Worm (Caenorhabditis elegans) whole organism, early embryonic: ENCODE measurements around the gene R12H7.4.

Experiments
- B0310.2 ChIP-seq: sonication (generic microtip); optimal IDR thresholded peaks from 2 replicates; lab custom pipeline; 2016; ENCODE audit warnings: mild to moderate bottlenecking, missing genetic modification characterization, missing compliant biosample characterization
- F13C5.2 ChIP-seq: sonication (generic microtip); optimal IDR thresholded peaks from 2 replicates; lab custom pipeline; 2017; ENCODE audit warnings: mild to moderate bottlenecking, missing genetic modification characterization, inconsistent platforms, missing compliant biosample characterization
- aly-1 ChIP-seq: sonication (generic microtip); optimal IDR thresholded peaks from 2 replicates; lab custom pipeline; 2016; ENCODE audit warnings: missing genetic modification characterization, missing compliant biosample characterization
- ama-1 ChIP-seq: fragments of 150-350 bp; optimal IDR thresholded peaks from 2 replicates; lab custom pipeline; 2014
- ceh-13 ChIP-seq: fragments of 200-800 bp; sonication (Bioruptor generic); optimal IDR thresholded peaks from 2 replicates; lab custom pipeline; 2018; ENCODE audit warnings: mild to moderate bottlenecking, missing genetic modification characterization, missing compliant biosample characterization
- ceh-36 ChIP-seq: sonication (generic microtip); optimal IDR thresholded peaks from 2 replicates; lab custom pipeline; 2016; ENCODE audit warnings: missing genetic modification characterization, inconsistent platforms, missing compliant biosample characterization
- ets-7 ChIP-seq: sonication (generic microtip); optimal IDR thresholded peaks from 2 replicates; lab custom pipeline; 2016; ENCODE audit warnings: missing genotype, missing genetic modification characterization, missing compliant biosample characterization
- flt-1 ChIP-seq: fragments of 200-800 bp; sonication (Bioruptor generic); IDR thresholded peaks from 2 replicates; pipeline ENCODE4 v1.3.6; 2022; ENCODE audit warnings: missing genetic modification characterization, missing compliant biosample characterization
- hmbx-1 ChIP-seq: sonication (generic microtip); optimal IDR thresholded peaks from 2 replicates; lab custom pipeline; 2016; ENCODE audit warnings: mild to moderate bottlenecking, missing genetic modification characterization, missing compliant biosample characterization
- hmg-4 ChIP-seq: fragments of 200-800 bp; sonication (Bioruptor generic); optimal IDR thresholded peaks from 2 replicates; lab custom pipeline; 2018; ENCODE audit warnings: mild to moderate bottlenecking, missing genetic modification characterization, missing compliant biosample characterization
- hnd-1 ChIP-seq: sonication (generic microtip); optimal IDR thresholded peaks from 2 replicates; lab custom pipeline; 2016; ENCODE audit warnings: missing genetic modification characterization, missing compliant biosample characterization
- pes-1 ChIP-seq: fragments of 200-800 bp; sonication (Bioruptor generic); IDR thresholded peaks from 2 replicates; pipeline ENCODE4 v1.3.6; 2022; ENCODE audit warnings: missing genetic modification reagents, missing genetic modification characterization, missing compliant biosample characterization
- scrt-1 ChIP-seq: fragments of 200-800 bp; sonication (Bioruptor generic); IDR thresholded peaks from 2 replicates; pipeline ENCODE4 v1.3.6; 2022; ENCODE audit warnings: missing genetic modification characterization, missing compliant biosample characterization
- sea-1 ChIP-seq: fragments of 200-800 bp; sonication (Bioruptor generic); conservative IDR thresholded peaks from 2 replicates; pipeline ENCODE4 v1.3.6; 2022; ENCODE audit warnings: missing genetic modification characterization, missing compliant biosample characterization
- tbx-11 ChIP-seq: fragments of 200-800 bp; sonication (Bioruptor generic); IDR thresholded peaks from 2 replicates; pipeline ENCODE4 v1.3.6; 2022; ENCODE audit warnings: missing genetic modification characterization, missing compliant biosample characterization
- tbx-37 ChIP-seq: fragments of 200-800 bp; sonication (Bioruptor generic); conservative IDR thresholded peaks from 2 replicates; pipeline ENCODE4 v1.3.6; 2022; ENCODE audit warnings: missing genetic modification reagents, missing genetic modification characterization, missing compliant biosample characterization
- tra-4 ChIP-seq: sonication (generic microtip); optimal IDR thresholded peaks from 2 replicates; lab custom pipeline; 2017; ENCODE audit warnings: missing genetic modification characterization, missing compliant biosample characterization

Gene R12H7.4

DNA sequence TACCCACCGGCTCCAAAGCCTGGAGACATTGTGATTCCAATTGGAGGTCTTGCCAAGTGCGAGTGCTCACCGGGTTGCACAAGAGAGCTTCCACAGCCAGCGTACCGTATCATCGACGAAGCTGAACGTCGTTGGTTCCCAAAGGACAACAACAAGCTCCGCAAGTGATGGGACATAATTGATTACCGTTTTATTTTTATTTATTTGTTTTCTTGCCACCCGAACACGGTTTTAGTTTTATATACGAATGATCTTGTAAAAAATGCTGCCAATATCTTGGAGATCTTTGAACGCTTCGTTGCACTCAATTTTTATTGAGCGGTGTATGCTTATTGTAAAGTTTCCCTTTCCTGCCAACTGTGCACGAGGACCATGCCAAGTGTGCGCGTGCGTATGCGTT is 21.3 kb downstream of the R12H7.4 start, which contains the start of gene K08H2.4:
Gene K08H2.4, plus strand, starts transcription at position 301 of the 400 bp plus-strand sequence.
- TF ChIP-seq ceh-13 (GFP tag; lab: Kevin White, UChicago), result no peak
- TF ChIP-seq tbx-11 (GFP tag; lab: Robert Waterston, UW), result no peak
- TF ChIP-seq aly-1 (tag; lab: Kevin White, UChicago), result no peak
- no peak for TF ChIP-seq flt-1
- TF ChIP-seq ceh-36 (tag; lab: Kevin White, UChicago), result no peak
- TF ChIP-seq sea-1 (GFP tag; lab: Robert Waterston, UW), result no peak
- no peak for TF ChIP-seq ama-1
- TF ChIP-seq scrt-1 (GFP tag; lab: Robert Waterston, UW), result no peak
- TF ChIP-seq pes-1 (GFP tag; lab: Robert Waterston, UW), result no peak
- no peak for TF ChIP-seq F13C5.2
- TF ChIP-seq hmg-4 (GFP tag; lab: Kevin White, UChicago), result no peak
- TF ChIP-seq B0310.2 (tag; lab: Kevin White, UChicago), result no peak
- no peak for TF ChIP-seq tbx-37 (GFP tag; lab: Robert Waterston, UW)
- TF ChIP-seq hnd-1, result no peak
- TF ChIP-seq hmbx-1 (tag; lab: Kevin White, UChicago), result no peak
- TF ChIP-seq ets-7 (tag; lab: Kevin White, UChicago), result no peak
- no peak for TF ChIP-seq tra-4 (tag; lab: Kevin White, UChicago)

DNA sequence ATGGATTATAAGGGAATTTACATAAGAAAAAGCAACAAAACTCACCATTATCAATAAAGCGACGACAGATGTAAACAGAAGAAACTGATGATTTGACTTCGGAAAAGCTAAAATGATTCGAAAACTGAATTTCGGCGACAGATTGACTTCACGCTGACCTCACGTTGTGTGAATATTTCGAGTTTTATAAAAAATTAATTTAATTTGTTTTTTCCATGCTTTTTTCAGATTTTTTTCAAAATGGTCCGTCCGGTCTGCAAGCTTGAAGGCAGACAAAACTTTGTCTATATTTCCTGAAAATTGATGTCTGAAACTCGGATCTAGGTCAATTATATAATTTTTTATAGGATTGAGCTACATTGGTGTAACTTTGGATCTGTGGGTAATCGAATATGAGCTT is 25.3 kb downstream of the R12H7.4 start, which contains the start of gene K08H2.5:
Gene K08H2.5, minus strand, starts transcription at position 101 of the 400 bp plus-strand sequence.
- no peak for TF ChIP-seq hmbx-1 (tag; lab: Kevin White, UChicago)
- TF ChIP-seq hmg-4 (GFP tag; lab: Kevin White, UChicago), result no peak

DNA sequence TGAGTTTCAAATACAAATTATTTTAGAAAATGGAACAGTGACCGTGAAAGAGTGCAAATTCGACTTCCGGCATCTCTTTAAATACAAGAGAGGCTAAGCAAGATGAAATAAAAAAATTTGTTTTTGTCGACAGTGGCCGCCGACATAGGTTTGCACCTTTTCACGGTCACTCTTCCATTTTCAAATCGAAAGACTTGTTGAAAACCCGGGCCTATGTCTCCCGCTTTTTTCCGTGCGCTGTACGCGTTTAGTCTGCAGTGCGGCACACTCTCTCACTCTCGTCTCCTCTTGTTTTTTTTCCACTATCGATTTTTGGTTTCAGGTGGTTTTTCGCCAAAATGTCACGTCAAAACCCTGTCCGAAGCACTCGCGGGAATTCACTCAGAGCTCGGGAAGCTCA is 28.2 kb downstream of the R12H7.4 start, which contains the start of gene hpl-1:
Gene hpl-1, plus strand, starts transcription at position 301 of the 400 bp plus-strand sequence.
- no peak for TF ChIP-seq tra-4 (tag; lab: Kevin White, UChicago)
- TF ChIP-seq sea-1 (GFP tag; lab: Robert Waterston, UW), result no peak
- no peak for TF ChIP-seq hmg-4 (GFP tag; lab: Kevin White, UChicago)
- TF ChIP-seq pes-1 (GFP tag; lab: Robert Waterston, UW), result no peak
- no peak for TF ChIP-seq tbx-37 (GFP tag; lab: Robert Waterston, UW)
- no peak for TF ChIP-seq aly-1 (tag; lab: Kevin White, UChicago)
- no peak for TF ChIP-seq ceh-36 (tag; lab: Kevin White, UChicago)

DNA sequence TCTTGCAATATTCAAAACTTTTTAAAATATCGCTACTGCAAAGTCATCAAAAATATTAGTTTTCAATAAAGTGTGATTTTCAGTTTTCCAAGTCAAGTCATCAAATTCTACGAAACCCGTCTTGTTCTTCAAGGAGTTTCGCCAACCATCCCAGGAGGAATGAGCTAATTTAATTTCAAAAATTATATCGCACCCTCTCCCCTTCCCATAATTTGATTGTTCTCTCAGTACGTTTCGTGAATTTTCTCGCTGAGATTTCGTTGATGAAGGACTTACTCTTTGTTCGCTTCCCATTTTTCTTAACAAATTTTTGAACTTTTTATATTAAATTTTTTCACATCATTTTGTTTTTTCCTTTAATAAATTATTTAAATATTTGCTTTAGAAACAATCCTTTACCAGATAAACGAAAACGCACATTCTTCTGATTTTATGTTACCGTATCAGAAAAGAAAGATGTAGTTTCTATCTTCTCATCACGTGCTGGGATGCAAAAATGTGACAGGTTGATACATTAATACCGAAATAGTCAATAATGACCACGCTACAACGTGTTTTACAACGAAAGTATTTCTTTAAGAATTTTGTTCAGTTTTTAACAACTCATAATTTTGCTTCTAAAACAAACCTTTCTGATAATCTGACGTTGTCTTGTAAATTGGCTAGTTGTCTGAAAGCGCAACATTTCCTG is 29.9 kb downstream of the R12H7.4 start:
- no peak for TF ChIP-seq pes-1 (GFP tag; lab: Robert Waterston, UW)
- no peak for TF ChIP-seq ets-7 (tag; lab: Kevin White, UChicago)
- TF ChIP-seq tbx-37 (GFP tag; lab: Robert Waterston, UW), result no peak
- no peak for TF ChIP-seq aly-1 (tag; lab: Kevin White, UChicago)
- no peak for TF ChIP-seq sea-1 (GFP tag; lab: Robert Waterston, UW)
- TF ChIP-seq scrt-1 (GFP tag; lab: Robert Waterston, UW), result no peak
- no peak for TF ChIP-seq ama-1
- TF ChIP-seq F13C5.2, result no peak
- TF ChIP-seq B0310.2 (tag; lab: Kevin White, UChicago), result no peak
- no peak for TF ChIP-seq hmbx-1 (tag; lab: Kevin White, UChicago)
- no peak for TF ChIP-seq tbx-11 (GFP tag; lab: Robert Waterston, UW)
- TF ChIP-seq tra-4 (tag; lab: Kevin White, UChicago), result no peak
- no peak for TF ChIP-seq ceh-13 (GFP tag; lab: Kevin White, UChicago)
- no peak for TF ChIP-seq ceh-36 (tag; lab: Kevin White, UChicago)
- TF ChIP-seq hmg-4 (GFP tag; lab: Kevin White, UChicago), result no peak
- no peak for TF ChIP-seq flt-1
- TF ChIP-seq hnd-1, result no peak

DNA sequence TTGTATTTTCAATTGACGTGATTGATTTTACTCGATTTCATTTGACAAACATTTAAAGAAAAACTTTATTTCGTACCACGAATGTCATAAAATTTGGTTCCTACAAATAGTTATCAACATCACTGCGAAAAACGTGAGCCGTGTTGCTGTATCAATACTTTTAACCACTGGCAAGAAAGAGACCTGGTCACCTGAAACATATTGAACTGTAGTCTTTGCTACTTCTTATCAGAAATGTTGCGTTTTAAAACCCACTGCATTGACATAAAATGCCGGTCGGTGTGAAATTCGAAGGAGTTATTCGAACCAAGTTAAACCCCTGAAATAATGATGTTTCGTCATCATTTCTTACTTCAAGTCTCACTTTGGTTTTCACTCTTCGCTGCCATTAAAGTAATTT is 30.7 kb downstream of the R12H7.4 start:
- no peak for TF ChIP-seq scrt-1 (GFP tag; lab: Robert Waterston, UW)
- no peak for TF ChIP-seq hmbx-1 (tag; lab: Kevin White, UChicago)
- TF ChIP-seq ceh-13 (GFP tag; lab: Kevin White, UChicago), result no peak
- TF ChIP-seq tra-4 (tag; lab: Kevin White, UChicago), result no peak
- TF ChIP-seq B0310.2 (tag; lab: Kevin White, UChicago), result no peak
- TF ChIP-seq hnd-1, result no peak
- TF ChIP-seq hmg-4 (GFP tag; lab: Kevin White, UChicago), result no peak
- no peak for TF ChIP-seq F13C5.2
- no peak for TF ChIP-seq aly-1 (tag; lab: Kevin White, UChicago)
- TF ChIP-seq pes-1 (GFP tag; lab: Robert Waterston, UW), result no peak
- no peak for TF ChIP-seq sea-1 (GFP tag; lab: Robert Waterston, UW)

DNA sequence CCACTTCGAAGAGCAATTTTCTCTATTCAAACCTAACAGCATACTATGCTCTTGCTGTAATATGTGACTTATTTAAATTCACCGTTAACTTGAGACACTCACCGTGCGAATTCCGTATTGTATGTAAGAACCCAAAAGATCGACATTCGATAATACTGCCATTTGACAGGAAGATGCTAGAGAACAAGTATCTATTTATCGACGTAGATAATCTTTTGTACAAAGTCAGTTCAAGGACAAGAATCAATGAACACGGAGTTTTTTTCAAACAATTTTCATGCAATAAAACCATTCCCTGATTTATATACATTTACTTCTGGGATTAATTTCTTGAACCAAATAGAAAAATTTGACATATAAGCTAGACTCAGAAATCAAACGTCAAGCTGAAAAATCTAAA is 31.4 kb downstream of the R12H7.4 start, which contains the start of gene K08H2.7:
Gene K08H2.7, minus strand, starts transcription at position 173 of the 400 bp plus-strand sequence.
- no peak for TF ChIP-seq scrt-1 (GFP tag; lab: Robert Waterston, UW)
- TF ChIP-seq ceh-13 (GFP tag; lab: Kevin White, UChicago), result no peak
- no peak for TF ChIP-seq flt-1
- no peak for TF ChIP-seq tbx-11 (GFP tag; lab: Robert Waterston, UW)
- no peak for TF ChIP-seq ets-7 (tag; lab: Kevin White, UChicago)
- TF ChIP-seq ceh-36 (tag; lab: Kevin White, UChicago), result no peak

DNA sequence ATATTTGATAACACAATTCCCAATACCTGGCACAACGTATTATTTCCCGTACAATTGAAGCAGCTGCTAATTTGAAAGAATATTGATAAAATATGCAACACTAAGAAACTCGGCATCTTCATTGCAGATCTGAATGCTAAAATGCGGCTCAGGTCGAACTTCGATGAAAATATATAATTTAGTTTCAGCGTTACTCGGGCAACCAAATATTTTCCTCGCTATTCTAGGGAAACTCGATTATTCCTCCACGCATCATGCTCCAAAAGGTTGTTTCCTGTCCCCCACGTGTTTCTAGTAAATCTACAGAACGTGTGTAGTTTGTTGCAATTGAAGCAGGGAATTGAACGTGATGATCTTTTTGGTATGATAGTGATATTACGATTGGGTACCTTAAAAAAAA is 32.2 kb downstream of the R12H7.4 start:
- no peak for TF ChIP-seq sea-1 (GFP tag; lab: Robert Waterston, UW)
